Fruit fly (Drosophila melanogaster) whole organism, embryonic: ENCODE measurements around the gene CG43293.

Experiments
- CG10209 ChIP-seq: fragments of 200-800 bp; sonication (Bioruptor generic); optimal IDR thresholded peaks from 3 replicates; lab custom pipeline; 2017; ENCODE audit warnings: missing biosample characterization, mild to moderate bottlenecking, missing genetic modification characterization, missing genetic modification reagents
- CG10366 ChIP-seq: fragments of 200-800 bp; sonication (Bioruptor generic); IDR thresholded peaks from 2 replicates; pipeline ENCODE4 v1.3.6; 2022; ENCODE audit warnings: missing biosample characterization, missing genetic modification characterization
- CG10654 ChIP-seq: fragments of 200-800 bp; sonication (Bioruptor generic); optimal IDR thresholded peaks from 2 replicates; lab custom pipeline; 2016; ENCODE audit warnings: missing biosample characterization, missing genetic modification characterization
- CG12299 ChIP-seq: fragments of 200-800 bp; sonication (Bioruptor generic); optimal IDR thresholded peaks from 2 replicates; lab custom pipeline; 2018; ENCODE audit warnings: missing biosample characterization, mild to moderate bottlenecking, missing genetic modification characterization
- CG14441 ChIP-seq: fragments of 200-800 bp; sonication (Bioruptor generic); IDR thresholded peaks from 2 replicates; pipeline ENCODE4 v1.3.6; 2022; ENCODE audit warnings: missing biosample characterization, missing genetic modification characterization
- CG15696 ChIP-seq: fragments of 200-800 bp; sonication (Bioruptor generic); optimal IDR thresholded peaks from 2 replicates; lab custom pipeline; 2019; ENCODE audit warnings: missing biosample characterization, mild to moderate bottlenecking, missing genetic modification characterization, moderate library complexity
- CG16779 ChIP-seq: fragments of 200-800 bp; sonication (Bioruptor generic); IDR thresholded peaks from 2 replicates; pipeline ENCODE4 v1.3.6; 2022; ENCODE audit warnings: missing biosample characterization, missing genetic modification characterization
- CG16815 ChIP-seq: fragments of 200-800 bp; sonication (Bioruptor generic); optimal IDR thresholded peaks from 3 replicates; lab custom pipeline; 2017; ENCODE audit warnings: missing biosample characterization, mild to moderate bottlenecking, missing genetic modification characterization
- CG17385 ChIP-seq: fragments of 200-800 bp; sonication (Bioruptor generic); optimal IDR thresholded peaks from 3 replicates; lab custom pipeline; 2018; ENCODE audit warnings: missing biosample characterization, mild to moderate bottlenecking, missing genetic modification characterization
- CG17612 ChIP-seq: fragments of 200-800 bp; sonication (Bioruptor generic); IDR thresholded peaks from 2 replicates; pipeline ENCODE4 v1.3.6; 2022; ENCODE audit warnings: missing biosample characterization, missing genetic modification characterization
- CG18262 ChIP-seq: fragments of 200-800 bp; optimal IDR thresholded peaks from 3 replicates; lab custom pipeline; 2019; ENCODE audit warnings: missing biosample characterization, mild to moderate bottlenecking, missing genetic modification characterization, moderate library complexity
- CG18476 ChIP-seq: fragments of 200-800 bp; sonication (Bioruptor generic); optimal IDR thresholded peaks from 2 replicates; lab custom pipeline; 2016; ENCODE audit warnings: missing biosample characterization, mild to moderate bottlenecking, missing genetic modification characterization
- CG2120 ChIP-seq: fragments of 200-800 bp; sonication (Bioruptor generic); optimal IDR thresholded peaks from 3 replicates; lab custom pipeline; 2016; ENCODE audit warnings: missing biosample characterization, missing genetic modification characterization
- CG2678 ChIP-seq: fragments of 200-800 bp; sonication (Bioruptor generic); optimal IDR thresholded peaks from 3 replicates; lab custom pipeline; 2019; ENCODE audit warnings: missing biosample characterization, mild to moderate bottlenecking, missing genetic modification characterization, moderate library complexity
- CG3065 ChIP-seq: fragments of 200-800 bp; sonication (Bioruptor generic); optimal IDR thresholded peaks from 2 replicates; lab custom pipeline; 2016; ENCODE audit warnings: missing biosample characterization, missing genetic modification characterization
- CG3163 ChIP-seq: fragments of 200-800 bp; sonication (Bioruptor generic); optimal IDR thresholded peaks from 3 replicates; lab custom pipeline; 2016; ENCODE audit warnings: missing biosample characterization, missing genetic modification characterization
- CG32772 ChIP-seq: fragments of 200-800 bp; sonication (Bioruptor generic); IDR thresholded peaks from 2 replicates; pipeline ENCODE4 v1.3.6; 2022; ENCODE audit warnings: missing biosample characterization, missing genetic modification characterization
- CG3407 ChIP-seq: fragments of 200-800 bp; sonication (Bioruptor generic); optimal IDR thresholded peaks from 2 replicates; lab custom pipeline; 2018; ENCODE audit warnings: missing biosample characterization, mild to moderate bottlenecking, missing genetic modification characterization
- CG4282 ChIP-seq: fragments of 200-800 bp; sonication (Bioruptor generic); optimal IDR thresholded peaks from 2 replicates; lab custom pipeline; 2016; ENCODE audit warnings: missing biosample characterization, missing genetic modification characterization
- CG4730 ChIP-seq: fragments of 200-800 bp; sonication (Bioruptor generic); IDR thresholded peaks from 2 replicates; pipeline ENCODE4 v1.3.6; 2022; ENCODE audit warnings: missing biosample characterization, missing genetic modification characterization
- CG7271 ChIP-seq: fragments of 200-800 bp; sonication (Bioruptor generic); optimal IDR thresholded peaks from 2 replicates; lab custom pipeline; 2018; ENCODE audit warnings: missing biosample characterization, mild to moderate bottlenecking, missing genetic modification characterization, moderate library complexity
- CG9437 ChIP-seq: fragments of 200-800 bp; sonication (Bioruptor generic); optimal IDR thresholded peaks from 2 replicates; lab custom pipeline; 2018; ENCODE audit warnings: missing biosample characterization, mild to moderate bottlenecking, missing genetic modification characterization
- CoRest ChIP-seq: fragments of 200-800 bp; sonication (Bioruptor generic); optimal IDR thresholded peaks from 3 replicates; lab custom pipeline; 2018; ENCODE audit warnings: missing biosample characterization, mild to moderate bottlenecking, missing genetic modification characterization, moderate library complexity
- D19A ChIP-seq: fragments of 200-800 bp; optimal IDR thresholded peaks from 3 replicates; lab custom pipeline; 2019; ENCODE audit warnings: missing biosample characterization, mild to moderate bottlenecking, missing genetic modification characterization, moderate library complexity
- Dip2 ChIP-seq: fragments of 200-800 bp; sonication (Bioruptor generic); IDR thresholded peaks from 2 replicates; pipeline ENCODE4 v1.3.6; 2022; ENCODE audit warnings: missing biosample characterization, missing genetic modification characterization
- Dip3 ChIP-seq: fragments of 200-800 bp; sonication (Bioruptor generic); optimal IDR thresholded peaks from 3 replicates; lab custom pipeline; 2016; ENCODE audit warnings: missing biosample characterization, missing genetic modification characterization
- Fer2 ChIP-seq: fragments of 200-800 bp; sonication (Bioruptor generic); optimal IDR thresholded peaks from 2 replicates; lab custom pipeline; 2018; ENCODE audit warnings: missing biosample characterization, mild to moderate bottlenecking, missing genetic modification characterization, moderate library complexity
- Hmr ChIP-seq: fragments of 200-800 bp; sonication (Bioruptor generic); optimal IDR thresholded peaks from 3 replicates; lab custom pipeline; 2017; ENCODE audit warnings: mild to moderate bottlenecking, missing biosample characterization, missing genetic modification reagents, missing genetic modification characterization
- Jarid2 ChIP-seq: fragments of 200-800 bp; sonication (Bioruptor generic); optimal IDR thresholded peaks from 3 replicates; lab custom pipeline; 2017; ENCODE audit warnings: mild to moderate bottlenecking, missing biosample characterization, missing genetic modification reagents, missing genetic modification characterization
- NFAT ChIP-seq: fragments of 200-800 bp; sonication (Bioruptor generic); IDR thresholded peaks from 2 replicates; pipeline ENCODE4 v1.3.6; 2022; ENCODE audit warnings: missing biosample characterization, missing genetic modification characterization
- PHDP ChIP-seq: fragments of 200-800 bp; sonication (Bioruptor generic); optimal IDR thresholded peaks from 3 replicates; lab custom pipeline; 2018; ENCODE audit warnings: missing biosample characterization, mild to moderate bottlenecking, missing genetic modification characterization, moderate library complexity
- Scr ChIP-seq: fragments of 200-800 bp; sonication (Bioruptor generic); IDR thresholded peaks from 2 replicates; pipeline ENCODE4 v1.3.6; 2022; ENCODE audit warnings: missing biosample characterization, missing genetic modification characterization; ENCODE audit not compliant: partially characterized antibody
- Side ChIP-seq: fragments of 200-800 bp; sonication (Bioruptor generic); optimal IDR thresholded peaks from 2 replicates; lab custom pipeline; 2016; ENCODE audit warnings: missing biosample characterization, missing genetic modification characterization
- Sin3A ChIP-seq: fragments of >200 bp; optimal IDR thresholded peaks from 2 replicates; lab custom pipeline; 2018
- Spps ChIP-seq: fragments of 200-800 bp; sonication (Bioruptor generic); optimal IDR thresholded peaks from 2 replicates; lab custom pipeline; 2018; ENCODE audit warnings: missing biosample characterization, mild to moderate bottlenecking, missing genetic modification characterization
- bigmax ChIP-seq: fragments of 200-800 bp; sonication (Bioruptor generic); optimal IDR thresholded peaks from 2 replicates; lab custom pipeline; 2018; ENCODE audit warnings: missing biosample characterization, mild to moderate bottlenecking, missing genetic modification characterization
- da ChIP-seq: fragments of 200-800 bp; sonication (Bioruptor generic); optimal IDR thresholded peaks from 2 replicates; lab custom pipeline; 2016; ENCODE audit warnings: missing biosample characterization, missing genetic modification characterization
- dpn ChIP-seq, 2 experiments: fragments of 200-800 bp; sonication (Bioruptor generic); optimal IDR thresholded peaks; 3 replicates each; lab custom pipeline; 2016; ENCODE audit warnings: missing biosample characterization in 2 of 2, missing genetic modification characterization in 2 of 2
- emc ChIP-seq: fragments of 200-800 bp; sonication (Bioruptor generic); optimal IDR thresholded peaks from 2 replicates; lab custom pipeline; 2016; ENCODE audit warnings: missing biosample characterization, missing genetic modification characterization
- gce ChIP-seq: fragments of 200-800 bp; sonication (Bioruptor generic); IDR thresholded peaks from 3 replicates; pipeline ENCODE4 v1.3.6; 2022; ENCODE audit warnings: missing biosample characterization, missing genetic modification characterization
- h ChIP-seq: fragments of >200 bp; optimal IDR thresholded peaks from 2 replicates; lab custom pipeline; 2017
- her ChIP-seq: fragments of 200-800 bp; sonication (Bioruptor generic); optimal IDR thresholded peaks from 2 replicates; lab custom pipeline; 2016; ENCODE audit warnings: missing biosample characterization, missing genetic modification characterization
- hth ChIP-seq: fragments of >200 bp; optimal IDR thresholded peaks from 2 replicates; lab custom pipeline; 2017; ENCODE audit warnings: inconsistent platforms
- p53 ChIP-seq: fragments of 200-800 bp; sonication (Bioruptor generic); optimal IDR thresholded peaks from 2 replicates; lab custom pipeline; 2016; ENCODE audit warnings: missing biosample characterization, missing genetic modification characterization
- run ChIP-seq: fragments of 200-800 bp; sonication (Bioruptor generic); optimal IDR thresholded peaks from 3 replicates; lab custom pipeline; 2018; ENCODE audit warnings: missing biosample characterization, mild to moderate bottlenecking, missing genetic modification characterization
- sd ChIP-seq: fragments of 200-800 bp; sonication (Bioruptor generic); optimal IDR thresholded peaks from 3 replicates; lab custom pipeline; 2018; ENCODE audit warnings: missing biosample characterization, mild to moderate bottlenecking, missing genetic modification characterization, moderate library complexity
- sim ChIP-seq: fragments of 200-800 bp; sonication (Bioruptor generic); IDR thresholded peaks from 2 replicates; pipeline ENCODE4 v1.3.6; 2022; ENCODE audit warnings: missing biosample characterization, missing genetic modification characterization
- stc ChIP-seq: fragments of 200-800 bp; sonication (Bioruptor generic); IDR thresholded peaks from 2 replicates; pipeline ENCODE4 v1.3.6; 2022; ENCODE audit warnings: missing biosample characterization, missing genetic modification characterization
- trem ChIP-seq: fragments of 200-800 bp; optimal IDR thresholded peaks from 3 replicates; lab custom pipeline; 2019; ENCODE audit warnings: missing biosample characterization, mild to moderate bottlenecking, missing genetic modification characterization, moderate library complexity
- trh ChIP-seq: fragments of 200-800 bp; sonication (Bioruptor generic); optimal IDR thresholded peaks from 2 replicates; lab custom pipeline; 2016; ENCODE audit warnings: missing biosample characterization, missing genetic modification characterization
- twi ChIP-seq: fragments of 200-800 bp; optimal IDR thresholded peaks from 2 replicates; lab custom pipeline; 2019; ENCODE audit warnings: missing biosample characterization, mild to moderate bottlenecking, missing genetic modification characterization, moderate library complexity
- unc-4 ChIP-seq: fragments of 200-800 bp; sonication (Bioruptor generic); IDR thresholded peaks from 2 replicates; pipeline ENCODE4 v1.3.6; 2022; ENCODE audit warnings: missing biosample characterization, missing genetic modification characterization; ENCODE audit not compliant: partially characterized antibody

The CG43293 gene

dm6 chr3L:6139924-6140574 lies 44.9 kb upstream of the CG43293 start, which contains the start of gene Cpr65Av (continued):
- TF ChIP-seq CG12299 (no peak), gce (GFP tag; lab: Robert Waterston, UW) (0 out of 3 replicates have a peak, but pooled peaks have one; percentile 28), CG10654 (no peak), Scr (GFP tag; lab: Robert Waterston, UW) (no peak), CG4282 (GFP tag; lab: Kevin White, UChicago) (no peak), trh (GFP tag; lab: Kevin White, UChicago) (no peak), Dip2 (GFP tag; lab: Robert Waterston, UW) (no peak), PHDP (tag; lab: Kevin White, UChicago) (peak; percentile 54), CG14441 (no peak), unc-4 (GFP tag; lab: Robert Waterston, UW) (no peak), CG10209 (GFP tag; lab: Kevin White, UChicago) (peak; percentile 10), CG7271 (tag; lab: Kevin White, UChicago) (no peak), Sin3A (lab: Kevin White, UChicago) (no peak), Jarid2 (GFP tag; lab: Kevin White, UChicago) (no peak), D19A (tag; lab: Kevin White, UChicago) (no peak), Fer2 (no peak), CG3163 (GFP tag; lab: Kevin White, UChicago) (no peak), CG3407 (GFP tag; lab: Kevin White, UChicago) (peak; percentile 26), sim (GFP tag; lab: Robert Waterston, UW) (no peak), p53 (GFP tag; lab: Kevin White, UChicago) (no peak), her (no peak), h (lab: Kevin White, UChicago) (no peak), CoRest (peak; percentile 7), trem (tag; lab: Kevin White, UChicago) (no peak), CG2678 (tag; lab: Kevin White, UChicago) (peak; percentile 27), CG16815 (GFP tag; lab: Kevin White, UChicago) (no peak), CG4730 (GFP tag; lab: Robert Waterston, UW) (no peak), CG15696 (peak; percentile 13), Hmr (GFP tag; lab: Kevin White, UChicago) (no peak), CG2120 (GFP tag; lab: Kevin White, UChicago) (no peak), emc (GFP tag; lab: Kevin White, UChicago) (no peak), CG3065 (GFP tag; lab: Kevin White, UChicago) (no peak), CG17612 (GFP tag; lab: Robert Waterston, UW) (no peak), CG32772 (GFP tag; lab: Robert Waterston, UW) (no peak), stc (GFP tag; lab: Robert Waterston, UW) (no peak), NFAT (GFP tag; lab: Robert Waterston, UW) (no peak), dpn (GFP tag; optimal IDR thresholded peaks at IDR 0.05; lab: Kevin White, UChicago) (no peak), da (no peak), sd (peak; percentile 15), hth (lab: Kevin White, UChicago) (no peak), CG17385 (GFP tag; lab: Kevin White, UChicago) (peak; percentile 2), run (no peak), CG10366 (GFP tag; lab: Robert Waterston, UW) (no peak), CG9437 (no peak), Side (GFP tag; lab: Kevin White, UChicago) (no peak), twi (tag; lab: Kevin White, UChicago) (no peak), CG18476 (GFP tag; lab: Kevin White, UChicago) (no peak), CG16779 (GFP tag; lab: Robert Waterston, UW) (no peak), Spps (tag; lab: Kevin White, UChicago) (no peak), CG18262 (no peak), Dip3 (GFP tag; lab: Kevin White, UChicago) (no peak), bigmax (GFP tag; lab: Kevin White, UChicago) (no peak)
